Worm (Caenorhabditis elegans): ENCODE data around the gene clec-139.

The clec-139 gene

ce11 chrII:4657370-4657769, 35.8 kb upstream of the clec-139 start:
- TF ChIP-seq tbp1 (GFP tag; optimal IDR thresholded peaks at IDR 0.05) = no peak
- TF ChIP-seq rcor-1 (GFP tag; IDR thresholded peaks at IDR 0.05) = no peak
- TF ChIP-seq pbrm-1 (GFP tag; IDR thresholded peaks at IDR 0.05) = no peak
- no peak for TF ChIP-seq F39B2.1 (GFP tag; IDR thresholded peaks at IDR 0.05)
- TF ChIP-seq cebp-2 (GFP tag; IDR thresholded peaks at IDR 0.05) = no peak
- TF ChIP-seq Y56A3A.18 (GFP tag; IDR thresholded peaks at IDR 0.05) = no peak

- no peak for TF ChIP-seq attf-6 (GFP tag; IDR thresholded peaks at IDR 0.05)
- no peak for TF ChIP-seq D2030.7 (GFP tag; IDR thresholded peaks at IDR 0.05)
- TF ChIP-seq lag-1 (GFP tag; IDR thresholded peaks at IDR 0.05) = no peak
- TF ChIP-seq ztf-26 (tag; optimal IDR thresholded peaks at IDR 0.05) = no peak
- TF ChIP-seq F37B4.10 (GFP tag; IDR thresholded peaks at IDR 0.05) = no peak
- no peak for TF ChIP-seq athp-1 (tag; optimal IDR thresholded peaks at IDR 0.05)
- TF ChIP-seq Y53F4B.3 (GFP tag; IDR thresholded peaks at IDR 0.05) = no peak
- no peak for TF ChIP-seq somi-1 (GFP tag; optimal IDR thresholded peaks at IDR 0.05)
- TF ChIP-seq hlh-12 (tag; optimal IDR thresholded peaks at IDR 0.05) = no peak
- no peak for TF ChIP-seq cebp-2 (GFP tag; IDR thresholded peaks at IDR 0.05)
- no peak for TF ChIP-seq Y56A3A.18 (GFP tag; IDR thresholded peaks at IDR 0.05)
- TF ChIP-seq F23B12.7 (tag; optimal IDR thresholded peaks at IDR 0.05; ENCODE audit: insufficient read depth) = no peak
- no peak for TF ChIP-seq ztf-3 (GFP tag; optimal IDR thresholded peaks at IDR 0.05)
- no peak for TF ChIP-seq madf-10 (tag; optimal IDR thresholded peaks at IDR 0.05)
- no peak for TF ChIP-seq mes-4 (tag; optimal IDR thresholded peaks at IDR 0.05)
- no peak for TF ChIP-seq pbrm-1 (GFP tag; IDR thresholded peaks at IDR 0.05)
- no peak for TF ChIP-seq hlh-26 (GFP tag; conservative IDR thresholded peaks at IDR 0.05)
- no peak for TF ChIP-seq hrde-1 (tag; optimal IDR thresholded peaks at IDR 0.05; ENCODE audit: borderline replicate concordance)
- no peak for TF ChIP-seq B0261.1 (tag; optimal IDR thresholded peaks at IDR 0.05)
- TF ChIP-seq zfh-2 (GFP tag; conservative IDR thresholded peaks at IDR 0.05) = no peak
Measured at ce11 chrII:4655834-4656233, 34.3 kb upstream of the clec-139 start, which contains the start of gene fut-6. fut-6 (minus strand) TSS chrII:4655934.

ce11 chrII:4650072-4650471, 28.5 kb upstream of the clec-139 start:
- no peak for TF ChIP-seq ztf-26 (tag; optimal IDR thresholded peaks at IDR 0.05)
- TF ChIP-seq mxl-1 (tag; optimal IDR thresholded peaks at IDR 0.05) = no peak
- TF ChIP-seq F52B5.7 (tag; optimal IDR thresholded peaks at IDR 0.05) = no peak
- TF ChIP-seq somi-1 (GFP tag; optimal IDR thresholded peaks at IDR 0.05) = no peak
- TF ChIP-seq dpl-1 (GFP tag; optimal IDR thresholded peaks at IDR 0.05) = no peak
- TF ChIP-seq fkh-3 (tag; optimal IDR thresholded peaks at IDR 0.05) = no peak
- TF ChIP-seq cebp-1 (GFP tag; IDR thresholded peaks at IDR 0.05) = no peak
- TF ChIP-seq cebp-1 (tag; optimal IDR thresholded peaks at IDR 0.05) = no peak
- TF ChIP-seq Y79H2A.3 (GFP tag; conservative IDR thresholded peaks at IDR 0.05) = no peak
- no peak for TF ChIP-seq nhr-90 (tag; optimal IDR thresholded peaks at IDR 0.05)
- no peak for TF ChIP-seq F49E8.2 (tag; optimal IDR thresholded peaks at IDR 0.05; ENCODE audit: insufficient read depth)
- no peak for TF ChIP-seq egl-44 (GFP tag; IDR thresholded peaks at IDR 0.05)
- no peak for TF ChIP-seq F39B2.1 (GFP tag; IDR thresholded peaks at IDR 0.05)
- no peak for TF ChIP-seq zim-3 (tag; optimal IDR thresholded peaks at IDR 0.05)

- TF ChIP-seq mxl-1 (tag; optimal IDR thresholded peaks at IDR 0.05) (no peak), madf-10 (tag; optimal IDR thresholded peaks at IDR 0.05) (no peak), madf-3 (GFP tag; IDR thresholded peaks at IDR 0.05) (0 out of 2 replicates have a peak, but pooled peaks have one; percentile 8), dpl-1 (GFP tag; optimal IDR thresholded peaks at IDR 0.05) (no peak)
Measured at ce11 chrII:4648785-4649184, 27.2 kb upstream of the clec-139 start, which contains the start of gene lgc-27. lgc-27 (plus strand) TSS chrII:4649085.

Measured in whole organism, young adult.